Worm (Caenorhabditis elegans): Measurements from ENCODE around the gene Y53F4B.23.

ce11 chrII:15167340-15167739 lies 43.0 kb downstream of the Y53F4B.23 start, which contains the start of gene gst-28:
- no peak for TF ChIP-seq attf-3 (GFP tag; conservative IDR thresholded peaks at IDR 0.05)
- TF ChIP-seq ZK185.1 (tag; optimal IDR thresholded peaks at IDR 0.05; ENCODE audit: poor library complexity, severe bottlenecking) = no peak
- no peak for TF ChIP-seq dpl-1 (GFP tag; optimal IDR thresholded peaks at IDR 0.05)
- TF ChIP-seq atf-7 (tag; optimal IDR thresholded peaks at IDR 0.05) = no peak
- TF ChIP-seq unc-130 (GFP tag; optimal IDR thresholded peaks at IDR 0.05) = no peak
- no peak for TF ChIP-seq ztf-6 (GFP tag; IDR thresholded peaks at IDR 0.05)
- no peak for TF ChIP-seq pha-4 (tag; optimal IDR thresholded peaks at IDR 0.05)
- no peak for TF ChIP-seq F33H1.4 (GFP tag; IDR thresholded peaks at IDR 0.05)
